Worm (Caenorhabditis elegans): ENCODE results near the gene wdr-54.

wdr-54 gene

ce11 chrX:827502-827901, 1.2 kb upstream of the wdr-54 start:
- TF ChIP-seq egl-27 (tag; optimal IDR thresholded peaks at IDR 0.05) (peak; percentile 17), sma-9 (GFP tag; optimal IDR thresholded peaks at IDR 0.05) (peak; percentile 75), sma-9 (tag; optimal IDR thresholded peaks at IDR 0.05) (no peak), elt-3 (tag; optimal IDR thresholded peaks at IDR 0.05) (no peak), mdl-1 (tag; optimal IDR thresholded peaks at IDR 0.05) (peak; percentile 60 to 68), lin-13 (GFP tag; optimal IDR thresholded peaks at IDR 0.05) (peak; percentile 16), ztf-4 (tag; optimal IDR thresholded peaks at IDR 0.05) (no peak), sem-4 (tag; optimal IDR thresholded peaks at IDR 0.05) (peak; percentile 64), zag-1 (tag; optimal IDR thresholded peaks at IDR 0.05) (peak; percentile 62), elt-1 (tag; optimal IDR thresholded peaks at IDR 0.05) (no peak), dmd-4 (tag; optimal IDR thresholded peaks at IDR 0.05) (no peak), nhr-12 (tag; optimal IDR thresholded peaks at IDR 0.05) (no peak), F13H6.1 (tag; optimal IDR thresholded peaks at IDR 0.05) (peak; percentile 67), nhr-77 (tag; optimal IDR thresholded peaks at IDR 0.05) (no peak), nhr-21 (tag; optimal IDR thresholded peaks at IDR 0.05) (no peak), lsy-2 (tag; optimal IDR thresholded peaks at IDR 0.05) (peak; percentile 47 to 76), unc-55 (GFP tag; optimal IDR thresholded peaks at IDR 0.05) (peak; percentile 62), lin-11 (tag; optimal IDR thresholded peaks at IDR 0.05) (no peak), alr-1 (tag; optimal IDR thresholded peaks at IDR 0.05) (no peak), snpc-4 (tag; optimal IDR thresholded peaks at IDR 0.05) (no peak), peb-1 (tag; optimal IDR thresholded peaks at IDR 0.05) (no peak), fos-1 (tag; optimal IDR thresholded peaks at IDR 0.05) (peak; percentile 61), nhr-10 (tag; optimal IDR thresholded peaks at IDR 0.05) (peak; percentile 55), nhr-6 (tag; optimal IDR thresholded peaks at IDR 0.05) (peak; percentile 70), Y55F3AM.14 (GFP tag; optimal IDR thresholded peaks at IDR 0.05) (peak; percentile 49), mab-5 (tag; optimal IDR thresholded peaks at IDR 0.05) (peak; percentile 59), aly-2 (tag; optimal IDR thresholded peaks at IDR 0.05) (no peak), nhr-25 (tag; optimal IDR thresholded peaks at IDR 0.05) (peak; percentile 22), crh-2 (tag; optimal IDR thresholded peaks at IDR 0.05) (peak; percentile 92), nhr-129 (tag; optimal IDR thresholded peaks at IDR 0.05) (peak; percentile 90), unc-39 (tag; optimal IDR thresholded peaks at IDR 0.05) (peak; percentile 32), ztf-1 (GFP tag; conservative IDR thresholded peaks at IDR 0.05) (no peak), C34F6.9 (tag; optimal IDR thresholded peaks at IDR 0.05) (peak; percentile 82), blmp-1 (tag; optimal IDR thresholded peaks at IDR 0.05; ENCODE audit: insufficient read depth) (peak; percentile 78)

ce11 chrX:830185-830584, 1.5 kb downstream of the wdr-54 start:
- TF ChIP-seq lin-11 (tag; optimal IDR thresholded peaks at IDR 0.05) = peak; percentile 36
- no peak for TF ChIP-seq C34F6.9 (tag; optimal IDR thresholded peaks at IDR 0.05)

- no peak for TF ChIP-seq nhr-11 (tag; optimal IDR thresholded peaks at IDR 0.05)
- TF ChIP-seq nhr-25 (tag; optimal IDR thresholded peaks at IDR 0.05) = no peak
- no peak for TF ChIP-seq ceh-16 (tag; optimal IDR thresholded peaks at IDR 0.05)
- TF ChIP-seq F13H6.1 (tag; optimal IDR thresholded peaks at IDR 0.05) = no peak
- TF ChIP-seq lsy-2 (tag; optimal IDR thresholded peaks at IDR 0.05) = no peak
- no peak for TF ChIP-seq mdl-1 (tag; optimal IDR thresholded peaks at IDR 0.05)
- TF ChIP-seq blmp-1 (tag; optimal IDR thresholded peaks at IDR 0.05; ENCODE audit: insufficient read depth) = no peak
- no peak for TF ChIP-seq nhr-23 (tag; optimal IDR thresholded peaks at IDR 0.05)
- TF ChIP-seq nhr-10 (tag; optimal IDR thresholded peaks at IDR 0.05) = no peak
These were observed 5.8 kb downstream of the wdr-54 start, which contains the start of gene F39H12.1 for ce11 chrX:834478-834877. Gene F39H12.1, plus strand, starts transcription at chrX:834778.

ce11 chrX:841393-841792, 12.7 kb downstream of the wdr-54 start, which contains the start of gene F39H12.3:
Gene F39H12.3, minus strand, starts transcription at chrX:841493.
- no peak for TF ChIP-seq nhr-25 (tag; optimal IDR thresholded peaks at IDR 0.05)

ce11 chrX:844649-845048, 15.9 kb downstream of the wdr-54 start:
- TF ChIP-seq crh-2 (tag; optimal IDR thresholded peaks at IDR 0.05) (peak; percentile 7), sma-3 (GFP tag; optimal IDR thresholded peaks at IDR 0.05) (no peak), lin-39 (tag; optimal IDR thresholded peaks at IDR 0.05) (no peak), C34F6.9 (tag; optimal IDR thresholded peaks at IDR 0.05) (peak; percentile 27), nhr-129 (tag; optimal IDR thresholded peaks at IDR 0.05) (peak; percentile 3)

All from whole organism, L2 larva.